Fruit fly (Drosophila melanogaster) whole organism, embryonic: ENCODE data around the gene Fur2.

Experiments
- ATbp ChIP-seq: fragments of 200-800 bp; sonication (Bioruptor generic); optimal IDR thresholded peaks from 2 replicates; lab custom pipeline; 2017; ENCODE audit warnings: missing biosample characterization, mild to moderate bottlenecking, missing genetic modification characterization, missing genetic modification reagents
- BEAF-32 ChIP-seq: fragments of 200-800 bp; sonication (Bioruptor generic); optimal IDR thresholded peaks from 3 replicates; lab custom pipeline; 2017; ENCODE audit warnings: missing biosample characterization, missing genetic modification characterization, mild to moderate bottlenecking, moderate library complexity, missing genetic modification reagents
- Bteb2 ChIP-seq: fragments of 200-800 bp; sonication (Bioruptor generic); optimal IDR thresholded peaks from 2 replicates; lab custom pipeline; 2016; ENCODE audit warnings: missing biosample characterization, missing genetic modification characterization
- CG12219 ChIP-seq: fragments of 200-800 bp; sonication (Bioruptor generic); optimal IDR thresholded peaks from 3 replicates; lab custom pipeline; 2018; ENCODE audit warnings: missing biosample characterization, mild to moderate bottlenecking, missing genetic modification characterization
- CG12391 ChIP-seq: fragments of 200-800 bp; sonication (Bioruptor generic); optimal IDR thresholded peaks from 3 replicates; lab custom pipeline; 2018; ENCODE audit warnings: missing biosample characterization, mild to moderate bottlenecking, missing genetic modification characterization, moderate library complexity
- CG13123 ChIP-seq: fragments of 200-800 bp; sonication (Bioruptor generic); optimal IDR thresholded peaks from 2 replicates; lab custom pipeline; 2016; ENCODE audit warnings: missing biosample characterization, missing genetic modification characterization
- CG13287 ChIP-seq: fragments of 200-800 bp; sonication (Bioruptor generic); IDR thresholded peaks from 2 replicates; pipeline ENCODE4 v1.3.6; 2022; ENCODE audit warnings: missing biosample characterization, missing genetic modification characterization; ENCODE audit not compliant: partially characterized antibody
- CG13624 ChIP-seq: fragments of 200-800 bp; sonication (Bioruptor generic); optimal IDR thresholded peaks from 2 replicates; lab custom pipeline; 2016; ENCODE audit warnings: missing biosample characterization, missing genetic modification characterization
- CG15269 ChIP-seq: fragments of 200-800 bp; sonication (Bioruptor generic); optimal IDR thresholded peaks from 2 replicates; lab custom pipeline; 2018; ENCODE audit warnings: missing biosample characterization, mild to moderate bottlenecking, missing genetic modification characterization, moderate library complexity
- CG15514 ChIP-seq: fragments of 200-800 bp; sonication (Bioruptor generic); optimal IDR thresholded peaks from 3 replicates; lab custom pipeline; 2017; ENCODE audit warnings: missing biosample characterization, missing genetic modification characterization, mild to moderate bottlenecking, moderate library complexity, missing genetic modification reagents
- CG15696 ChIP-seq: fragments of 200-800 bp; sonication (Bioruptor generic); optimal IDR thresholded peaks from 2 replicates; lab custom pipeline; 2019; ENCODE audit warnings: missing biosample characterization, mild to moderate bottlenecking, missing genetic modification characterization, moderate library complexity
- CG16779 ChIP-seq: fragments of 200-800 bp; sonication (Bioruptor generic); IDR thresholded peaks from 2 replicates; pipeline ENCODE4 v1.3.6; 2022; ENCODE audit warnings: missing biosample characterization, missing genetic modification characterization
- CG16815 ChIP-seq: fragments of 200-800 bp; sonication (Bioruptor generic); optimal IDR thresholded peaks from 3 replicates; lab custom pipeline; 2017; ENCODE audit warnings: missing biosample characterization, mild to moderate bottlenecking, missing genetic modification characterization
- CG16863 ChIP-seq: fragments of 200-800 bp; sonication (Bioruptor generic); optimal IDR thresholded peaks from 3 replicates; lab custom pipeline; 2016; ENCODE audit warnings: missing biosample characterization, missing genetic modification characterization
- CG17361 ChIP-seq: fragments of 200-800 bp; sonication (Bioruptor generic); IDR thresholded peaks from 3 replicates; pipeline ENCODE4 v1.3.6; 2022; ENCODE audit warnings: missing biosample characterization, missing genetic modification characterization
- CG18599 ChIP-seq: fragments of 200-800 bp; sonication (Bioruptor generic); optimal IDR thresholded peaks from 3 replicates; lab custom pipeline; 2017; ENCODE audit warnings: missing biosample characterization, missing genetic modification characterization, mild to moderate bottlenecking, moderate library complexity, missing genetic modification reagents
- CG32767 ChIP-seq: fragments of 200-800 bp; sonication (Bioruptor generic); IDR thresholded peaks from 2 replicates; pipeline ENCODE4 v1.3.6; 2022; ENCODE audit warnings: missing biosample characterization, missing genetic modification characterization
- CG34422 ChIP-seq: fragments of 200-800 bp; sonication (Bioruptor generic); IDR thresholded peaks from 3 replicates; pipeline ENCODE4 v1.3.6; 2022; ENCODE audit warnings: missing biosample characterization, missing genetic modification characterization
- CG4360 ChIP-seq: fragments of 200-800 bp; sonication (Bioruptor generic); IDR thresholded peaks from 2 replicates; pipeline ENCODE4 v1.3.6; 2022; ENCODE audit warnings: missing biosample characterization, missing genetic modification characterization
- CG4424 ChIP-seq: fragments of 200-800 bp; sonication (Bioruptor generic); optimal IDR thresholded peaks from 3 replicates; lab custom pipeline; 2016; ENCODE audit warnings: missing biosample characterization, missing genetic modification characterization
- CG7928 ChIP-seq: fragments of 200-800 bp; sonication (Bioruptor generic); optimal IDR thresholded peaks from 2 replicates; lab custom pipeline; 2017; ENCODE audit warnings: missing biosample characterization, mild to moderate bottlenecking, missing genetic modification characterization
- CG8478 ChIP-seq: fragments of >200 bp; optimal IDR thresholded peaks from 2 replicates; lab custom pipeline; 2018
- CG8924 ChIP-seq: fragments of 200-800 bp; optimal IDR thresholded peaks from 3 replicates; lab custom pipeline; 2019; ENCODE audit warnings: missing biosample characterization, mild to moderate bottlenecking, missing genetic modification characterization, moderate library complexity
- CG9932 ChIP-seq: fragments of 200-800 bp; sonication (Bioruptor generic); IDR thresholded peaks from 2 replicates; pipeline ENCODE4 v1.3.6; 2022; ENCODE audit warnings: missing biosample characterization, missing genetic modification characterization
- E2f2 ChIP-seq: fragments of 200-800 bp; sonication (Bioruptor generic); IDR thresholded peaks from 2 replicates; pipeline ENCODE4 v1.3.6; 2022; ENCODE audit warnings: missing biosample characterization, missing genetic modification characterization
- HHEX ChIP-seq: fragments of 200-800 bp; sonication (Bioruptor generic); optimal IDR thresholded peaks from 3 replicates; lab custom pipeline; 2017; ENCODE audit warnings: missing biosample characterization, mild to moderate bottlenecking, missing genetic modification characterization, missing genetic modification reagents
- HLH3B ChIP-seq: fragments of 200-800 bp; sonication (Bioruptor generic); IDR thresholded peaks from 2 replicates; pipeline ENCODE4 v1.3.6; 2022; ENCODE audit warnings: missing biosample characterization, missing genetic modification characterization
- Hr51 ChIP-seq, 2 experiments: fragments of 200-800 bp; sonication (Bioruptor generic); optimal IDR thresholded peaks; 2 replicates in 1 of 2; 3 replicates in 1 of 2; lab custom pipeline; 2016 to 2018; ENCODE audit warnings: missing biosample characterization in 2 of 2, missing genetic modification characterization in 2 of 2, mild to moderate bottlenecking in 1 of 2, moderate library complexity in 1 of 2
- Mad ChIP-seq: fragments of 200-800 bp; sonication (Bioruptor generic); optimal IDR thresholded peaks from 2 replicates; lab custom pipeline; 2016; ENCODE audit warnings: missing biosample characterization, missing genetic modification characterization
- NFAT ChIP-seq: fragments of 200-800 bp; sonication (Bioruptor generic); IDR thresholded peaks from 2 replicates; pipeline ENCODE4 v1.3.6; 2022; ENCODE audit warnings: missing biosample characterization, missing genetic modification characterization
- NfI ChIP-seq: fragments of 200-800 bp; sonication (Bioruptor generic); optimal IDR thresholded peaks from 3 replicates; lab custom pipeline; 2018; ENCODE audit warnings: missing biosample characterization, mild to moderate bottlenecking, missing genetic modification characterization, moderate library complexity
- Ptx1 ChIP-seq: fragments of 200-800 bp; sonication (Bioruptor generic); IDR thresholded peaks from 2 replicates; pipeline ENCODE4 v1.3.6; 2022; ENCODE audit warnings: missing biosample characterization, missing genetic modification characterization
- Stat92E ChIP-seq, 3 experiments: fragments of >200 bp in 2 of 3; fragments of 200-800 bp in 1 of 3; sonication (Bioruptor generic) in 1 of 3; optimal IDR thresholded peaks; 2 replicates each; lab custom pipeline; 2017 to 2019; ENCODE audit warnings: missing biosample characterization in 3 of 3, missing genetic modification characterization in 3 of 3, mild to moderate bottlenecking in 1 of 3, moderate library complexity in 1 of 3
- bsh ChIP-seq, 2 experiments: fragments of 200-800 bp; sonication (Bioruptor generic); optimal IDR thresholded peaks; 2 replicates each; lab custom pipeline; 2017 to 2018; ENCODE audit warnings: mild to moderate bottlenecking in 2 of 2, missing biosample characterization in 2 of 2, missing genetic modification characterization in 2 of 2, moderate library complexity in 1 of 2
- cg ChIP-seq: fragments of 200-800 bp; sonication (Bioruptor generic); optimal IDR thresholded peaks from 3 replicates; lab custom pipeline; 2019; ENCODE audit warnings: missing biosample characterization, mild to moderate bottlenecking, missing genetic modification characterization, moderate library complexity
- ci ChIP-seq: fragments of 200-800 bp; sonication (Bioruptor generic); IDR thresholded peaks from 3 replicates; pipeline ENCODE4 v1.3.6; 2022; ENCODE audit warnings: missing biosample characterization, missing genetic modification characterization
- crol ChIP-seq: fragments of 200-800 bp; sonication (Bioruptor generic); IDR thresholded peaks from 2 replicates; pipeline ENCODE4 v1.3.6; 2022; ENCODE audit warnings: missing biosample characterization, missing genetic modification characterization
- crp ChIP-seq, 2 experiments: fragments of 200-800 bp; sonication (Bioruptor generic); optimal IDR thresholded peaks; 2 replicates in 1 of 2; 3 replicates in 1 of 2; lab custom pipeline; 2017; ENCODE audit warnings: missing biosample characterization in 2 of 2, missing genetic modification characterization in 2 of 2, mild to moderate bottlenecking in 1 of 2, moderate library complexity in 1 of 2
- dimm ChIP-seq: fragments of 200-800 bp; sonication (Bioruptor generic); IDR thresholded peaks from 2 replicates; pipeline ENCODE4 v1.3.6; 2022; ENCODE audit warnings: missing biosample characterization, missing genetic modification characterization
- gcm ChIP-seq: fragments of 200-800 bp; sonication (Bioruptor generic); optimal IDR thresholded peaks from 2 replicates; lab custom pipeline; 2019; ENCODE audit warnings: missing biosample characterization, mild to moderate bottlenecking, missing genetic modification characterization, moderate library complexity
- grau ChIP-seq: fragments of 200-800 bp; optimal IDR thresholded peaks from 3 replicates; lab custom pipeline; 2019; ENCODE audit warnings: missing biosample characterization, mild to moderate bottlenecking, missing genetic modification characterization, moderate library complexity
- hbn ChIP-seq: fragments of 200-800 bp; sonication (Bioruptor generic); IDR thresholded peaks from 2 replicates; pipeline ENCODE4 v1.3.6; 2022; ENCODE audit warnings: missing biosample characterization, missing genetic modification characterization; ENCODE audit not compliant: partially characterized antibody
- odd ChIP-seq: fragments of 200-800 bp; sonication (Bioruptor generic); optimal IDR thresholded peaks from 2 replicates; lab custom pipeline; 2017; ENCODE audit warnings: missing biosample characterization, mild to moderate bottlenecking, missing genetic modification characterization
- phol ChIP-seq: fragments of 200-800 bp; sonication (Bioruptor generic); optimal IDR thresholded peaks from 3 replicates; lab custom pipeline; 2018; ENCODE audit warnings: missing biosample characterization, mild to moderate bottlenecking, missing genetic modification characterization, moderate library complexity
- pros ChIP-seq: fragments of 200-800 bp; sonication (Bioruptor generic); optimal IDR thresholded peaks from 3 replicates; lab custom pipeline; 2019; ENCODE audit warnings: missing biosample characterization, mild to moderate bottlenecking, missing genetic modification characterization, moderate library complexity
- row ChIP-seq: fragments of 200-800 bp; sonication (Bioruptor generic); IDR thresholded peaks from 3 replicates; pipeline ENCODE4 v1.3.6; 2022; ENCODE audit warnings: missing biosample characterization, missing genetic modification characterization
- scrt ChIP-seq: fragments of 200-800 bp; sonication (Bioruptor generic); optimal IDR thresholded peaks from 2 replicates; lab custom pipeline; 2018; ENCODE audit warnings: missing biosample characterization, mild to moderate bottlenecking, missing genetic modification characterization, moderate library complexity
- sens ChIP-seq: fragments of 200-800 bp; sonication (Bioruptor generic); peaks from one replicate; lab custom pipeline; 2016; ENCODE audit warnings: missing biosample characterization, missing genetic modification characterization
- stwl ChIP-seq: fragments of 200-800 bp; sonication (Bioruptor generic); optimal IDR thresholded peaks from 3 replicates; lab custom pipeline; 2018; ENCODE audit warnings: missing biosample characterization, mild to moderate bottlenecking, missing genetic modification characterization, moderate library complexity

Fur2 gene

dm6 chrX:16426478-16427052 is 53.7 kb downstream of the Fur2 start:
- TF ChIP-seq E2f2 (GFP tag; lab: Robert Waterston, UW), result peak; percentile 33
- TF ChIP-seq CG13287 (GFP tag; lab: Robert Waterston, UW), result peak; percentile 9; the same call in 1 of the 2 replicates
- TF ChIP-seq CG8924 (tag; lab: Kevin White, UChicago), result peak; percentile 6
- no peak for TF ChIP-seq HLH3B (GFP tag; lab: Robert Waterston, UW)
- TF ChIP-seq Ptx1 (GFP tag; lab: Robert Waterston, UW), result no peak
- no peak for TF ChIP-seq CG16779 (GFP tag; lab: Robert Waterston, UW)
- peak; percentile 88 for TF ChIP-seq pros (GFP tag; lab: Kevin White, UChicago)
- TF ChIP-seq CG16863 (GFP tag; lab: Kevin White, UChicago), result no peak
- TF ChIP-seq HHEX (GFP tag; lab: Kevin White, UChicago), result no peak
- no peak for TF ChIP-seq CG34422
- no peak for TF ChIP-seq CG15696 (tag; lab: Kevin White, UChicago)
- no peak for TF ChIP-seq Bteb2 (GFP tag; lab: Kevin White, UChicago)
- peak in 1 of 2 experiments; percentile 13 for TF ChIP-seq Hr51 (GFP tag; optimal IDR thresholded peaks at IDR 0.05; lab: Kevin White, UChicago)
- peak in 1 of 3 experiments; percentile 13 for TF ChIP-seq Stat92E (GFP tag; optimal IDR thresholded peaks at IDR 0.05; lab: Kevin White, UChicago)
- peak; percentile 30 for TF ChIP-seq phol (tag; lab: Kevin White, UChicago)
- no peak for TF ChIP-seq CG13123
- peak in 1 of 2 experiments; percentile 43 for TF ChIP-seq crp (GFP tag; optimal IDR thresholded peaks at IDR 0.05; lab: Kevin White, UChicago)
- TF ChIP-seq row (GFP tag; lab: Robert Waterston, UW), result peak; percentile 34; the same call in 1 of the 3 replicates
- no peak for TF ChIP-seq Mad (GFP tag; lab: Kevin White, UChicago)
- TF ChIP-seq CG12391, result peak; percentile 4
- TF ChIP-seq CG12219 (GFP tag; lab: Kevin White, UChicago), result peak; percentile 5
- peak; percentile 8 for TF ChIP-seq odd (GFP tag; lab: Kevin White, UChicago)
- TF ChIP-seq CG15514, result peak; percentile 1
- TF ChIP-seq NFAT (GFP tag; lab: Robert Waterston, UW), result peak; percentile 10; the same call in 1 of the 2 replicates
- TF ChIP-seq gcm (GFP tag; lab: Kevin White, UChicago), result peak; percentile 22
- TF ChIP-seq ATbp (GFP tag; lab: Kevin White, UChicago), result peak; percentile 13
- TF ChIP-seq hbn (GFP tag; lab: Robert Waterston, UW), result no peak
- peak; percentile 9 for TF ChIP-seq BEAF-32 (GFP tag; lab: Kevin White, UChicago)
- TF ChIP-seq CG13624 (GFP tag; lab: Kevin White, UChicago), result no peak
- peak; percentile 31 for TF ChIP-seq scrt (GFP tag; lab: Kevin White, UChicago)
- TF ChIP-seq CG7928 (GFP tag; lab: Kevin White, UChicago), result peak; percentile 36
- TF ChIP-seq stwl, result peak; percentile 13
- no peak for TF ChIP-seq dimm (GFP tag; lab: Robert Waterston, UW)
- TF ChIP-seq ci (GFP tag; lab: Robert Waterston, UW), result 0 out of 3 replicates have a peak, but pooled peaks have one; percentile 26
- peak; percentile 4 for TF ChIP-seq CG15269 (tag; lab: Kevin White, UChicago)
- TF ChIP-seq cg (GFP tag; lab: Kevin White, UChicago), result peak; percentile 8
- 0 out of 2 replicates have a peak, but pooled peaks have one; percentile 27 for TF ChIP-seq CG32767 (GFP tag; lab: Robert Waterston, UW)
- TF ChIP-seq grau (tag; lab: Kevin White, UChicago), result peak; percentile 12
- peak; percentile 84 for TF ChIP-seq CG4360
- TF ChIP-seq CG17361 (GFP tag; lab: Robert Waterston, UW), result no peak
- no peak for TF ChIP-seq CG16815 (GFP tag; lab: Kevin White, UChicago)
- TF ChIP-seq CG8478 (lab: Kevin White, UChicago), result no peak
- TF ChIP-seq NfI (GFP tag; lab: Kevin White, UChicago), result no peak
- TF ChIP-seq CG18599 (GFP tag; lab: Kevin White, UChicago), result peak; percentile 14
- TF ChIP-seq bsh (GFP tag; optimal IDR thresholded peaks at IDR 0.05; lab: Kevin White, UChicago), result peak in 1 of 2 experiments; percentile 7
- TF ChIP-seq CG9932, result no peak
- TF ChIP-seq crol (GFP tag; lab: Robert Waterston, UW), result peak; percentile 68
- no peak for TF ChIP-seq sens
- TF ChIP-seq CG4424 (GFP tag; lab: Kevin White, UChicago), result no peak
